Fruit fly (Drosophila melanogaster) whole organism, wandering third instar larva: ENCODE data around the gene CG34126.

Experiments used
- Abd-B ChIP-seq: fragments of >200 bp; optimal IDR thresholded peaks from 2 replicates; lab custom pipeline; 2017; ENCODE audit warnings: missing biosample characterization, missing genetic modification characterization
- CG32264 ChIP-seq: fragments of 200-800 bp; sonication (Bioruptor generic); optimal IDR thresholded peaks from 2 replicates; lab custom pipeline; 2016; ENCODE audit warnings: missing biosample characterization, missing genetic modification characterization
- CG9705 ChIP-seq: fragments of 200-800 bp; sonication (Bioruptor generic); optimal IDR thresholded peaks from 2 replicates; lab custom pipeline; 2018; ENCODE audit warnings: missing biosample characterization, mild to moderate bottlenecking, missing genetic modification characterization
- CrebA ChIP-seq: fragments of 200-800 bp; sonication (Bioruptor generic); optimal IDR thresholded peaks from 2 replicates; lab custom pipeline; 2016; ENCODE audit warnings: missing biosample characterization, mild to moderate bottlenecking, missing genetic modification characterization, borderline replicate concordance
- Dfd ChIP-seq: fragments of >200 bp; optimal IDR thresholded peaks from 2 replicates; lab custom pipeline; 2017; ENCODE audit warnings: missing biosample characterization, missing genetic modification characterization
- Dif ChIP-seq: fragments of 200-275, 200-300 bp; sonication (Bioruptor generic); optimal IDR thresholded peaks from 2 replicates; lab custom pipeline; 2018; ENCODE audit warnings: missing biosample characterization, missing genetic modification characterization; ENCODE audit not compliant: partially characterized antibody
- GATAd ChIP-seq: sonication (Bioruptor generic); optimal IDR thresholded peaks from 2 replicates; lab custom pipeline; 2016; ENCODE audit warnings: missing biosample characterization, missing genetic modification characterization
- HLH106 ChIP-seq: fragments of 200-800 bp; optimal IDR thresholded peaks from 3 replicates; lab custom pipeline; 2019; ENCODE audit warnings: missing biosample characterization, mild to moderate bottlenecking, missing genetic modification characterization, moderate library complexity
- Hnf4 ChIP-seq: fragments of 200-800 bp; sonication (Bioruptor generic); optimal IDR thresholded peaks from 2 replicates; lab custom pipeline; 2016; ENCODE audit warnings: missing biosample characterization, mild to moderate bottlenecking, missing genetic modification characterization
- Hr78 ChIP-seq: fragments of >200 bp; optimal IDR thresholded peaks from 2 replicates; lab custom pipeline; 2017; ENCODE audit warnings: missing biosample characterization, missing genetic modification characterization
- Hr83 ChIP-seq: fragments of 200-300 bp; sonication (Bioruptor generic); optimal IDR thresholded peaks from 2 replicates; lab custom pipeline; 2016; ENCODE audit warnings: missing biosample characterization, mild to moderate bottlenecking, missing genetic modification characterization, moderate library complexity; ENCODE audit not compliant: poor library complexity, severe bottlenecking
- Jra ChIP-seq: sonication (Bioruptor generic); optimal IDR thresholded peaks from 2 replicates; lab custom pipeline; 2016; ENCODE audit warnings: missing biosample characterization, missing genetic modification characterization
- Mio ChIP-seq: sonication (Bioruptor generic); optimal IDR thresholded peaks from 2 replicates; lab custom pipeline; 2016; ENCODE audit warnings: missing biosample characterization, missing genetic modification characterization
- Myc ChIP-seq: fragments of >200 bp; optimal IDR thresholded peaks from 2 replicates; lab custom pipeline; 2017
- N ChIP-seq: fragments of >200 bp; optimal IDR thresholded peaks from 2 replicates; lab custom pipeline; 2018; ENCODE audit warnings: missing biosample characterization, missing external identifiers, missing genetic modification characterization
- OdsH ChIP-seq: fragments of 200-800 bp; sonication (Bioruptor generic); optimal IDR thresholded peaks from 2 replicates; lab custom pipeline; 2016; ENCODE audit warnings: missing biosample characterization, mild to moderate bottlenecking, missing genetic modification characterization
- Rel ChIP-seq, 2 experiments: fragments of 200-800 bp; sonication (Bioruptor generic) in 1 of 2; optimal IDR thresholded peaks; 2 replicates in 1 of 2; 3 replicates in 1 of 2; lab custom pipeline; 2016 to 2019; ENCODE audit warnings: mild to moderate bottlenecking in 2 of 2, missing biosample characterization in 2 of 2, missing genetic modification characterization in 2 of 2, moderate library complexity in 1 of 2
- Sp1 ChIP-seq: fragments of 200-800 bp; sonication (Bioruptor generic); optimal IDR thresholded peaks from 3 replicates; lab custom pipeline; 2019; ENCODE audit warnings: missing biosample characterization, mild to moderate bottlenecking, missing genetic modification characterization, moderate library complexity
- Vsx2 ChIP-seq: fragments of 200-300, 225-300 bp; sonication (Bioruptor generic); optimal IDR thresholded peaks from 2 replicates; lab custom pipeline; 2018; ENCODE audit warnings: missing biosample characterization, missing genetic modification characterization; ENCODE audit not compliant: partially characterized antibody
- br ChIP-seq: fragments of 200-800 bp; sonication (Bioruptor generic); optimal IDR thresholded peaks from 2 replicates; lab custom pipeline; 2016; ENCODE audit warnings: missing biosample characterization, missing genetic modification characterization
- brk ChIP-seq: fragments of 200-800 bp; sonication (Bioruptor generic); optimal IDR thresholded peaks from 2 replicates; lab custom pipeline; 2016; ENCODE audit warnings: missing biosample characterization, mild to moderate bottlenecking, missing genetic modification characterization
- dl ChIP-seq, 2 experiments: fragments of 175-275, 200-275 bp in 1 of 2; fragments of 200-275 bp in 1 of 2; sonication (Bioruptor generic); optimal IDR thresholded peaks; lab custom pipeline; 2018; ENCODE audit warnings: mild to moderate bottlenecking in 2 of 2, missing biosample characterization in 2 of 2, missing genetic modification characterization in 2 of 2, moderate library complexity in 2 of 2; ENCODE audit not compliant: partially characterized antibody in 2 of 2, insufficient read depth in 1 of 2
- dmrt93B ChIP-seq: fragments of 200-800 bp; sonication (Bioruptor generic); optimal IDR thresholded peaks from 2 replicates; lab custom pipeline; 2018; ENCODE audit warnings: missing biosample characterization, mild to moderate bottlenecking, missing genetic modification characterization
- dsf ChIP-seq: sonication (Bioruptor generic); optimal IDR thresholded peaks from 2 replicates; lab custom pipeline; 2016; ENCODE audit warnings: missing biosample characterization, missing genetic modification characterization, borderline replicate concordance
- ey ChIP-seq: fragments of 200-800 bp; sonication (Bioruptor generic); optimal IDR thresholded peaks from 2 replicates; lab custom pipeline; 2016; ENCODE audit warnings: missing biosample characterization, missing genetic modification characterization
- foxo ChIP-seq, 2 experiments: fragments of 200-800 bp; sonication (Bioruptor generic); optimal IDR thresholded peaks; 2 replicates in 1 of 2; 3 replicates in 1 of 2; lab custom pipeline; 2016 to 2017; ENCODE audit warnings: missing biosample characterization in 2 of 2, missing genetic modification characterization in 2 of 2
- fru ChIP-seq: fragments of 200-800 bp; sonication (Bioruptor generic); optimal IDR thresholded peaks from 3 replicates; lab custom pipeline; 2016; ENCODE audit warnings: missing biosample characterization, mild to moderate bottlenecking, missing genetic modification characterization
- h ChIP-seq: fragments of 200-800 bp; sonication (Bioruptor generic); optimal IDR thresholded peaks from 3 replicates; lab custom pipeline; 2016; ENCODE audit warnings: missing biosample characterization, mild to moderate bottlenecking, missing genetic modification characterization
- jim ChIP-seq: fragments of 175-275, 200-325 bp; sonication (Bioruptor generic); optimal IDR thresholded peaks from 2 replicates; lab custom pipeline; 2016; ENCODE audit warnings: missing biosample characterization, mild to moderate bottlenecking, missing genetic modification characterization
- lola ChIP-seq: fragments of >200 bp; optimal IDR thresholded peaks from 2 replicates; lab custom pipeline; 2017; ENCODE audit warnings: missing biosample characterization, missing genetic modification characterization
- pan ChIP-seq: fragments of >200 bp; optimal IDR thresholded peaks from 2 replicates; lab custom pipeline; 2017
- psq ChIP-seq: fragments of 200-800 bp; sonication (Bioruptor generic); optimal IDR thresholded peaks from 3 replicates; lab custom pipeline; 2017; ENCODE audit warnings: missing biosample characterization, mild to moderate bottlenecking, missing genetic modification characterization, moderate library complexity
- rgr ChIP-seq: fragments of 200-800 bp; sonication (Bioruptor generic); optimal IDR thresholded peaks from 3 replicates; lab custom pipeline; 2016; ENCODE audit warnings: missing biosample characterization, mild to moderate bottlenecking, missing genetic modification characterization
- sage ChIP-seq: fragments of 200-800 bp; sonication (Bioruptor generic); optimal IDR thresholded peaks from 2 replicates; lab custom pipeline; 2016; ENCODE audit warnings: missing biosample characterization, mild to moderate bottlenecking, missing genetic modification characterization
- sv ChIP-seq: fragments of 200-800 bp; sonication (Bioruptor generic); optimal IDR thresholded peaks from 3 replicates; lab custom pipeline; 2016; ENCODE audit warnings: missing biosample characterization, missing genetic modification characterization
- tai ChIP-seq: sonication (Bioruptor generic); optimal IDR thresholded peaks from 2 replicates; lab custom pipeline; 2016; ENCODE audit warnings: missing biosample characterization, missing genetic modification characterization
- usp ChIP-seq: fragments of >200 bp; optimal IDR thresholded peaks from 2 replicates; lab custom pipeline; 2017; ENCODE audit warnings: missing biosample characterization, missing genetic modification characterization
- woc ChIP-seq: sonication (Bioruptor generic); optimal IDR thresholded peaks from 2 replicates; lab custom pipeline; 2016; ENCODE audit warnings: missing biosample characterization, mild to moderate bottlenecking, missing genetic modification characterization

Gene CG34126

DNA sequence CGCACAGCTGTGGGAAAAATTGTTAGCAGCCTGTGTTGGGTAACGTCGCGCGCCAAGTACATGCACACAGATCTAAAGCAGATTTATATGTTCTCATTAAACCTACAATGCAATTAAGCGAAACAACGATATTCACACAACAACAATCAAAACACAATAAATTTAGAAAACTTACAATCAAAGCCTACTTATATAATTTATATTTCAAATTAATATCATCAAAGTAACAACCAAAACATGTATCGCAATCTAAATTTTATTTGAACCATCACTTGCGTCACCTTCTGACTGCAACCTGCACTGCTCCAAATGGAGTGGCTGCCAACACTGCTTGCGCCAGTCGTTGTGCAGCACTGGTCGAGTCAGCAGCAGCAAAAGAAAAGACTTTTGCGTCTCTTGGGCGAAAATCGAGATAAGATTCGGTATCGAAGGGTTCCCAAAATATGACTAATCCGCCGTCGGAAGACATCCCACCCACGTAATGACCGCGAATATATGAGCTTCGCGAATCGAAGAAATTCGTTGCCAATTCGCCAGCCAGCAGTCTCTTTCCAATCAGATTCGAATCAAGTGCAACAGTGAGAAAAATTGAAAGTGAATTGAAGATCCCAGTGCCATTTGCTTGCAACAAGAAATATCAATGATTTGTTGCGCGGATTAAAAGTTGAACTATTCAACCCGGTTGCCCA is at the start of gene CG34126, which contains the start of gene CG8892:
Gene CG34126 (plus strand): TSS at position 337 of the 689 bp plus-strand sequence.
Gene CG8892 (minus strand): TSS at position 315 of the 689 bp plus-strand sequence.
- TF ChIP-seq Hr78 (GFP tag; lab: Kevin White, UChicago) (no peak), dsf (peak; percentile 95), OdsH (peak; percentile 97), sv (peak; percentile 99), Jra (GFP tag; lab: Kevin White, UChicago) (peak; percentile 97), woc (GFP tag; lab: Kevin White, UChicago) (peak; percentile 98), CG32264 (GFP tag; lab: Kevin White, UChicago) (peak; percentile 93), dmrt93B (GFP tag; lab: Kevin White, UChicago) (peak; percentile 99), GATAd (peak; percentile 94), Rel (GFP tag; optimal IDR thresholded peaks at IDR 0.05; lab: Kevin White, UChicago) (peak; percentile 89), Rel (tag; optimal IDR thresholded peaks at IDR 0.05; lab: Kevin White, UChicago) (peak; percentile 87), HLH106 (peak; percentile 99), Myc (lab: Kevin White, UChicago) (peak; percentile 62), Mio (GFP tag; lab: Kevin White, UChicago) (peak; percentile 92), br (GFP tag; lab: Kevin White, UChicago) (peak; percentile 98), pan (lab: Kevin White, UChicago) (no peak), jim (GFP tag; lab: Kevin White, UChicago) (peak; percentile 93), Dfd (no peak), Vsx2 (no peak), CrebA (GFP tag; lab: Kevin White, UChicago) (no peak), rgr (GFP tag; lab: Kevin White, UChicago) (peak; percentile 98), Abd-B (no peak), psq (GFP tag; lab: Kevin White, UChicago) (peak; percentile 97), h (GFP tag; lab: Kevin White, UChicago) (peak; percentile 98), Sp1 (GFP tag; lab: Kevin White, UChicago) (peak; percentile 97), fru (GFP tag; lab: Kevin White, UChicago) (peak; percentile 98), tai (GFP tag; lab: Kevin White, UChicago) (no peak), ey (peak; percentile 97), Hnf4 (GFP tag; lab: Kevin White, UChicago) (peak; percentile 98), dl (GFP tag; optimal IDR thresholded peaks at IDR 0.05; lab: Kevin White, UChicago; ENCODE audit: insufficient read depth in 1 of 2, partially characterized antibody in 2 of 2) (no peak), brk (GFP tag; lab: Kevin White, UChicago) (peak; percentile 95), Hr83 (GFP tag; lab: Kevin White, UChicago) (peak; percentile 97), CG9705 (GFP tag; lab: Kevin White, UChicago) (peak; percentile 98), Dif (GFP tag; lab: Kevin White, UChicago) (no peak), lola (no peak), usp (no peak), foxo (GFP tag; optimal IDR thresholded peaks at IDR 0.05; lab: Kevin White, UChicago) (peak; percentile 91 to 99), sage (GFP tag; lab: Kevin White, UChicago) (peak; percentile 91), N (GFP tag; lab: Kevin White, UChicago) (no peak)

- TF ChIP-seq tai (GFP tag; lab: Kevin White, UChicago) (no peak), Hr83 (GFP tag; lab: Kevin White, UChicago) (no peak), Hr78 (GFP tag; lab: Kevin White, UChicago) (no peak), fru (GFP tag; lab: Kevin White, UChicago) (no peak), Dfd (no peak), br (GFP tag; lab: Kevin White, UChicago) (no peak), ey (no peak), Mio (GFP tag; lab: Kevin White, UChicago) (no peak), dmrt93B (GFP tag; lab: Kevin White, UChicago) (no peak), pan (lab: Kevin White, UChicago) (no peak), Jra (GFP tag; lab: Kevin White, UChicago) (no peak), CG9705 (GFP tag; lab: Kevin White, UChicago) (no peak), Vsx2 (no peak), Abd-B (no peak)
Observed at dm6 chr2L:4932284-4932683, 49.1 kb upstream of the CG34126 start, which contains the start of gene hoe1. TSS of gene hoe1 (minus strand) at chr2L:4932384.
